Worm (Caenorhabditis elegans): ENCODE data around the gene T03F7.6.

- no peak for TF ChIP-seq mdl-1 (tag; optimal IDR thresholded peaks at IDR 0.05)
- no peak for TF ChIP-seq blmp-1 (tag; optimal IDR thresholded peaks at IDR 0.05; ENCODE audit: insufficient read depth)
Observed at ce11 chrV:11312904-11313303, 18.4 kb downstream of the T03F7.6 start.

All from whole organism, L2 larva.